Fruit fly (Drosophila melanogaster): ENCODE measurements around the gene CG42853.

The CG42853 gene

DNA sequence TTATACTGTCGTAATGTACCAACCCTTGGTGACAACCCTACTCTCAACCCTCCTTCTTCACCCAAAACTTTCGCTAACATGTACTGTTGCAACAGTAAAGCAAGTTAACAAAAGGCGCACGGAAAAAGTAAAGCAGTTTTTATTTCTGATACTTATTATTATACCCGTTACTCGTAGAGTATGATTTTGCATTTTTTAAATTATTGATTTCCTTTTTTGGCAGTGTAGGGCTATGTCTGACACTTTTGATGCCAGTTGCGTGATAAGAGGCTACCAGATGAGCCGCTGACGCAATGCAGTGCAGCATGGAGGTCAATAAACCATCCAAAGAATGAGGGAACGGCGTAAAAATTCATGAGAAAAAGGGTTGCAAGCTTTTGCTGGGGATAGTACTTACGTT, 45.9 kb downstream of the CG42853 start:
- no peak for TF ChIP-seq tj (GFP tag; optimal IDR thresholded peaks at IDR 0.05)
- no peak for TF ChIP-seq CG5204 (GFP tag; optimal IDR thresholded peaks at IDR 0.05)

dm6 chr3L:18074988-18075387, 46.8 kb downstream of the CG42853 start:
- no peak for TF ChIP-seq CG12768 (GFP tag; optimal IDR thresholded peaks at IDR 0.05)
- TF ChIP-seq pad (GFP tag; optimal IDR thresholded peaks at IDR 0.05) = no peak
- no peak for TF ChIP-seq Crg-1 (GFP tag; optimal IDR thresholded peaks at IDR 0.05)
- TF ChIP-seq kay (GFP tag; ENCODE audit: borderline replicate concordance) = no peak
- TF ChIP-seq Mnt (GFP tag; optimal IDR thresholded peaks at IDR 0.05) = no peak
- TF ChIP-seq Hr96 (GFP tag; optimal IDR thresholded peaks at IDR 0.05) = no peak
- TF ChIP-seq CG5204 (GFP tag; optimal IDR thresholded peaks at IDR 0.05) = no peak
- TF ChIP-seq cic (GFP tag; optimal IDR thresholded peaks at IDR 0.05) = no peak

DNA sequence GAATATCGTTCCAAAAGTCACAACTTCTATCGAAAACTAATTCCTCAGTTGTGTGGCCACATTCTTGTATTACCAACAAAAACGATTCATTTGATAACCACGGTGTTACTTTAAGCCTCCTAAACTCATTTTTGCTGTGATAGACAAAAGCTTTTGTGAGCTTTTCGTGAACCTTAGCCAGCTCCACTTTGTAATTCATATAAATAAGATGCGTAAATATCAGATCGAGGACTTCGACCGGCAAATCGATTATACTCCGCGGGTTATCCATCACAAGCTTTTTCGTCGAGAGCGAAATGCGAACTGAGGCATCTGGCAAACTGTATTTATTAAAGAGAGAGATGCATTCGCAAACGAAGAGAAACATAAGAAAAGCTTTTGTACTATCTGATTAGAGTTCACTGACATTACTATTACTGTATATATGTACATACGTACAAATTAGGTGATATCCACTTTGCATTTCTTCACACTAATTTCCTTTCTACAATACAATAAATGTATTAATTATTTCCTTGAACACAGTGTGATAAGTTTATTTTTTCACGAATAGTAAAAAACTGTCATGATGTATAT, 48.1 kb downstream of the CG42853 start, which contains the start of gene CG44004:
TSS of gene CG44004 (minus strand) at position 305 of the 576 bp plus-strand sequence.
- TF ChIP-seq pad (GFP tag; optimal IDR thresholded peaks at IDR 0.05) = no peak
- TF ChIP-seq kay (GFP tag; ENCODE audit: borderline replicate concordance) = peak; percentile 18

dm6 chr3L:18072023-18072422, 49.8 kb downstream of the CG42853 start, which contains the start of gene CG44005:
Gene CG44005 (minus strand): TSS chr3L:18072123.
- no peak for TF ChIP-seq CG7045 (GFP tag; optimal IDR thresholded peaks at IDR 0.05)
- no peak for TF ChIP-seq CG12768 (GFP tag; optimal IDR thresholded peaks at IDR 0.05)
- TF ChIP-seq Hr96 (GFP tag; optimal IDR thresholded peaks at IDR 0.05) = no peak
- no peak for TF ChIP-seq CG1620 (GFP tag; optimal IDR thresholded peaks at IDR 0.05)
- no peak for TF ChIP-seq CG11617 (GFP tag; optimal IDR thresholded peaks at IDR 0.05)
- TF ChIP-seq Mnt (GFP tag; optimal IDR thresholded peaks at IDR 0.05) = no peak
- peak; percentile 88 for TF ChIP-seq pad (GFP tag; optimal IDR thresholded peaks at IDR 0.05)
- no peak for TF ChIP-seq cic (GFP tag; optimal IDR thresholded peaks at IDR 0.05)
- TF ChIP-seq kay (GFP tag; ENCODE audit: borderline replicate concordance) = no peak
